Fruit fly (Drosophila melanogaster) whole organism, adult: ENCODE results near the gene fid.

Experiments
- CG11617 ChIP-seq: fragments of 200-800 bp; sonication (Bioruptor generic); optimal IDR thresholded peaks from 2 replicates; lab custom pipeline; 2017; ENCODE audit warnings: mild to moderate bottlenecking, missing biosample characterization, missing genetic modification reagents, missing genetic modification characterization
- CG12768 ChIP-seq: fragments of 200-800 bp; sonication (Bioruptor generic); optimal IDR thresholded peaks from 2 replicates; lab custom pipeline; 2017; ENCODE audit warnings: missing biosample characterization, missing genetic modification characterization, mild to moderate bottlenecking, moderate library complexity, missing genetic modification reagents
- CG14711 ChIP-seq: fragments of 200-800 bp; sonication (Bioruptor generic); optimal IDR thresholded peaks from 2 replicates; lab custom pipeline; 2018; ENCODE audit warnings: missing biosample characterization, mild to moderate bottlenecking, missing genetic modification characterization, moderate library complexity
- CG1620 ChIP-seq: fragments of 200-800 bp; sonication (Bioruptor generic); optimal IDR thresholded peaks from 2 replicates; lab custom pipeline; 2016; ENCODE audit warnings: missing biosample characterization, missing genetic modification characterization
- CG33017 ChIP-seq: fragments of 200-800 bp; sonication (Bioruptor generic); optimal IDR thresholded peaks from 2 replicates; lab custom pipeline; 2018; ENCODE audit warnings: missing biosample characterization, mild to moderate bottlenecking, missing genetic modification characterization, moderate library complexity
- CG5204 ChIP-seq: fragments of 200-800 bp; sonication (Bioruptor generic); optimal IDR thresholded peaks from 2 replicates; lab custom pipeline; 2016; ENCODE audit warnings: missing biosample characterization, missing genetic modification characterization
- CG7045 ChIP-seq: fragments of 200-800 bp; sonication (Bioruptor generic); optimal IDR thresholded peaks from 2 replicates; lab custom pipeline; 2017; ENCODE audit warnings: missing biosample characterization, mild to moderate bottlenecking, missing genetic modification characterization
- CG7101 ChIP-seq: fragments of 200-800 bp; sonication (Bioruptor generic); optimal IDR thresholded peaks from 2 replicates; lab custom pipeline; 2018; ENCODE audit warnings: missing biosample characterization, mild to moderate bottlenecking, missing genetic modification characterization, moderate library complexity
- Clk ChIP-seq: fragments of 200-800 bp; sonication (Bioruptor generic); optimal IDR thresholded peaks from 2 replicates; lab custom pipeline; 2017; ENCODE audit warnings: missing biosample characterization, missing genetic modification characterization
- Crg-1 ChIP-seq: fragments of 200-800 bp; sonication (Bioruptor generic); optimal IDR thresholded peaks from 2 replicates; lab custom pipeline; 2016; ENCODE audit warnings: missing biosample characterization, missing genetic modification characterization
- Hr96 ChIP-seq: fragments of 200-800 bp; sonication (Bioruptor generic); optimal IDR thresholded peaks from 2 replicates; lab custom pipeline; 2016; ENCODE audit warnings: missing biosample characterization, missing genetic modification characterization
- Mnt ChIP-seq: fragments of 200-800 bp; sonication (Bioruptor generic); optimal IDR thresholded peaks from 2 replicates; lab custom pipeline; 2016; ENCODE audit warnings: missing biosample characterization, mild to moderate bottlenecking, missing genetic modification characterization
- bab1 ChIP-seq: fragments of 200-800 bp; sonication (Bioruptor generic); optimal IDR thresholded peaks from 3 replicates; lab custom pipeline; 2019; ENCODE audit warnings: missing biosample characterization, mild to moderate bottlenecking, missing genetic modification characterization, moderate library complexity
- cic ChIP-seq: fragments of 200-800 bp; sonication (Bioruptor generic); optimal IDR thresholded peaks from 2 replicates; lab custom pipeline; 2017; ENCODE audit warnings: missing biosample characterization, mild to moderate bottlenecking, missing genetic modification characterization, moderate library complexity
- cnc ChIP-seq, 2 experiments: fragments of >200 bp; optimal IDR thresholded peaks; 2 replicates each; lab custom pipeline; 2017
- kay ChIP-seq: fragments of 200-800 bp; sonication (Bioruptor generic); peaks from one replicate; lab custom pipeline; 2016; ENCODE audit warnings: missing biosample characterization, missing genetic modification characterization, borderline replicate concordance
- ovo ChIP-seq: fragments of 200-800 bp; sonication (Bioruptor generic); optimal IDR thresholded peaks from 2 replicates; lab custom pipeline; 2016; ENCODE audit warnings: missing biosample characterization, missing genetic modification characterization
- pad ChIP-seq: fragments of 200-800 bp; sonication (Bioruptor generic); optimal IDR thresholded peaks from 3 replicates; lab custom pipeline; 2017; ENCODE audit warnings: missing biosample characterization, missing genetic modification characterization, mild to moderate bottlenecking, moderate library complexity, missing genetic modification reagents
- tj ChIP-seq: fragments of 200-800 bp; sonication (Bioruptor generic); optimal IDR thresholded peaks from 3 replicates; lab custom pipeline; 2017; ENCODE audit warnings: missing biosample characterization, mild to moderate bottlenecking, missing genetic modification characterization, moderate library complexity
- toe ChIP-seq: fragments of 200-800 bp; sonication (Bioruptor generic); optimal IDR thresholded peaks from 2 replicates; lab custom pipeline; 2016; ENCODE audit warnings: missing biosample characterization, missing genetic modification characterization

The fid gene

dm6 chr3R:26005619-26005977 lies 35.7 kb downstream of the fid start:
- TF ChIP-seq bab1 = no peak
- no peak for TF ChIP-seq CG33017 (tag; lab: Kevin White, UChicago)
- no peak for TF ChIP-seq pad (GFP tag; lab: Kevin White, UChicago)
- TF ChIP-seq CG7045 (GFP tag; lab: Kevin White, UChicago) = no peak
- no peak for TF ChIP-seq CG5204 (GFP tag; lab: Kevin White, UChicago)
- TF ChIP-seq Mnt (GFP tag; lab: Kevin White, UChicago) = no peak
- TF ChIP-seq toe (GFP tag; lab: Kevin White, UChicago) = no peak
- no peak for TF ChIP-seq Hr96 (GFP tag; lab: Kevin White, UChicago)
- no peak for TF ChIP-seq CG1620 (GFP tag; lab: Kevin White, UChicago)
- TF ChIP-seq CG7101 (tag; lab: Kevin White, UChicago) = no peak
- no peak for TF ChIP-seq cnc (optimal IDR thresholded peaks at IDR 0.05; lab: Kevin White, UChicago)
- TF ChIP-seq kay = no peak
- TF ChIP-seq CG11617 (GFP tag; lab: Kevin White, UChicago) = no peak
- TF ChIP-seq Crg-1 (GFP tag; lab: Kevin White, UChicago) = no peak
- TF ChIP-seq tj (GFP tag; lab: Kevin White, UChicago) = no peak
- no peak for TF ChIP-seq Clk (GFP tag; lab: Kevin White, UChicago)
- TF ChIP-seq cic (GFP tag; lab: Kevin White, UChicago) = no peak
- TF ChIP-seq ovo = no peak
- TF ChIP-seq CG12768 (GFP tag; lab: Kevin White, UChicago) = no peak

dm6 chr3R:26005978-26006934 lies 36.4 kb downstream of the fid start:
- TF ChIP-seq Crg-1 (GFP tag; lab: Kevin White, UChicago) (no peak), Mnt (GFP tag; lab: Kevin White, UChicago) (peak; percentile 31), kay (no peak), CG7045 (GFP tag; lab: Kevin White, UChicago) (no peak), tj (GFP tag; lab: Kevin White, UChicago) (peak; percentile 79), CG12768 (GFP tag; lab: Kevin White, UChicago) (peak; percentile 46), CG1620 (GFP tag; lab: Kevin White, UChicago) (no peak), ovo (no peak), pad (GFP tag; lab: Kevin White, UChicago) (no peak), toe (GFP tag; lab: Kevin White, UChicago) (no peak), CG33017 (tag; lab: Kevin White, UChicago) (no peak), cnc (optimal IDR thresholded peaks at IDR 0.05; lab: Kevin White, UChicago) (no peak), bab1 (no peak), CG7101 (tag; lab: Kevin White, UChicago) (no peak), Clk (GFP tag; lab: Kevin White, UChicago) (no peak)

dm6 chr3R:26007298-26007697 lies 37.4 kb downstream of the fid start:
- TF ChIP-seq CG1620 (GFP tag; lab: Kevin White, UChicago) = no peak

dm6 chr3R:26007964-26008868 lies 38.3 kb downstream of the fid start:
- no peak for TF ChIP-seq CG7045 (GFP tag; lab: Kevin White, UChicago)
- TF ChIP-seq cic (GFP tag; lab: Kevin White, UChicago) = peak; percentile 21
- TF ChIP-seq tj (GFP tag; lab: Kevin White, UChicago) = peak; percentile 100
- no peak for TF ChIP-seq CG5204 (GFP tag; lab: Kevin White, UChicago)
- TF ChIP-seq toe (GFP tag; lab: Kevin White, UChicago) = no peak
- no peak for TF ChIP-seq CG1620 (GFP tag; lab: Kevin White, UChicago)
- no peak for TF ChIP-seq CG14711 (tag; lab: Kevin White, UChicago)
- no peak for TF ChIP-seq bab1
- TF ChIP-seq pad (GFP tag; lab: Kevin White, UChicago) = peak; percentile 82
- TF ChIP-seq CG12768 (GFP tag; lab: Kevin White, UChicago) = peak; percentile 76
- no peak for TF ChIP-seq CG33017 (tag; lab: Kevin White, UChicago)
- peak; percentile 3 for TF ChIP-seq ovo
- no peak for TF ChIP-seq kay
- no peak for TF ChIP-seq Mnt (GFP tag; lab: Kevin White, UChicago)
- TF ChIP-seq Hr96 (GFP tag; lab: Kevin White, UChicago) = no peak
- no peak for TF ChIP-seq CG7101 (tag; lab: Kevin White, UChicago)
- no peak for TF ChIP-seq Crg-1 (GFP tag; lab: Kevin White, UChicago)
- no peak for TF ChIP-seq cnc (optimal IDR thresholded peaks at IDR 0.05; lab: Kevin White, UChicago)
- TF ChIP-seq Clk (GFP tag; lab: Kevin White, UChicago) = no peak
- TF ChIP-seq CG11617 (GFP tag; lab: Kevin White, UChicago) = no peak

dm6 chr3R:26008892-26009539 lies 39.1 kb downstream of the fid start:
- TF ChIP-seq toe (GFP tag; lab: Kevin White, UChicago) (no peak), kay (no peak)
